Worm (Caenorhabditis elegans) whole organism, L3 larva: ENCODE data around the gene C02B8.6.

ENCODE experiments used
- ama-1 ChIP-seq: fragments of 150-350 bp; optimal IDR thresholded peaks from 2 replicates; lab custom pipeline; 2018
- ceh-28 ChIP-seq: fragments of 150-350 bp; optimal IDR thresholded peaks from 2 replicates; lab custom pipeline; 2014; ENCODE audit warnings: missing biosample characterization, missing genetic modification reagents, missing genetic modification characterization
- egl-27 ChIP-seq: sonication (generic microtip); optimal IDR thresholded peaks from 4 replicates; lab custom pipeline; 2017; ENCODE audit warnings: missing biosample characterization, missing genetic modification reagents, missing genetic modification characterization
- elt-2 ChIP-seq: sonication (generic microtip); optimal IDR thresholded peaks from 2 replicates; lab custom pipeline; 2016; ENCODE audit warnings: missing genetic modification reagents, mild to moderate bottlenecking, missing genetic modification characterization, missing compliant biosample characterization
- eor-1 ChIP-seq, 2 experiments: fragments of 150-350 bp; optimal IDR thresholded peaks; 2 replicates each; lab custom pipeline; 2014 to 2018; ENCODE audit warnings: missing biosample characterization in 2 of 2, missing genetic modification characterization in 2 of 2
- fkh-2 ChIP-seq: fragments of 150-350 bp; optimal IDR thresholded peaks from 2 replicates; lab custom pipeline; 2014; ENCODE audit warnings: missing biosample characterization, missing genetic modification reagents, missing genetic modification characterization
- hmg-11 ChIP-seq: sonication (generic microtip); optimal IDR thresholded peaks from 2 replicates; lab custom pipeline; 2016; ENCODE audit warnings: missing genetic modification characterization, missing compliant biosample characterization
- lin-15B ChIP-seq: fragments of 150-350 bp; optimal IDR thresholded peaks from 2 replicates; lab custom pipeline; 2014; ENCODE audit warnings: missing biosample characterization, missing genetic modification characterization
- lin-39 ChIP-seq: fragments of 150-350 bp; optimal IDR thresholded peaks from 2 replicates; lab custom pipeline; 2018; ENCODE audit warnings: missing biosample characterization, missing genetic modification reagents, missing genetic modification characterization
- lsy-12 ChIP-seq: sonication (generic microtip); optimal IDR thresholded peaks from 2 replicates; lab custom pipeline; 2016; ENCODE audit warnings: mild to moderate bottlenecking, missing genetic modification characterization, missing compliant biosample characterization
- mml-1 ChIP-seq: fragments of 150-350 bp; sonication (generic microtip); optimal IDR thresholded peaks from 3 replicates; lab custom pipeline; 2014; ENCODE audit warnings: missing biosample characterization, missing genetic modification characterization
- nfya-1 ChIP-seq: sonication (generic microtip); optimal IDR thresholded peaks from 2 replicates; lab custom pipeline; 2017; ENCODE audit warnings: missing genetic modification characterization, mild to moderate bottlenecking, missing compliant biosample characterization, antibody characterized with exemption, moderate library complexity; ENCODE audit not compliant: insufficient read depth
- nhr-23 ChIP-seq: fragments of 150-350 bp; optimal IDR thresholded peaks from 2 replicates; lab custom pipeline; 2014; ENCODE audit warnings: missing biosample characterization, missing genetic modification reagents, missing genetic modification characterization
- nhr-237 ChIP-seq: fragments of 150-350 bp; optimal IDR thresholded peaks from 2 replicates; lab custom pipeline; 2014; ENCODE audit warnings: missing biosample characterization, missing genetic modification characterization
- nhr-25 ChIP-seq: sonication (generic microtip); optimal IDR thresholded peaks from 2 replicates; lab custom pipeline; 2017; ENCODE audit warnings: missing biosample characterization, missing genetic modification characterization
- nhr-28 ChIP-seq: fragments of 150-350 bp; optimal IDR thresholded peaks from 2 replicates; lab custom pipeline; 2014; ENCODE audit warnings: missing biosample characterization, missing genetic modification characterization
- nhr-43 ChIP-seq: sonication (generic microtip); optimal IDR thresholded peaks from 2 replicates; lab custom pipeline; 2016; ENCODE audit warnings: mild to moderate bottlenecking, missing genetic modification characterization, missing compliant biosample characterization; ENCODE audit not compliant: poor library complexity, severe bottlenecking
- nhr-67 ChIP-seq: fragments of 150-350 bp; optimal IDR thresholded peaks from 2 replicates; lab custom pipeline; 2014; ENCODE audit warnings: missing biosample characterization, missing genetic modification characterization
- nhr-77 ChIP-seq: fragments of 150-350 bp; optimal IDR thresholded peaks from 2 replicates; lab custom pipeline; 2014; ENCODE audit warnings: missing biosample characterization, missing genetic modification characterization
- pha-4 ChIP-seq: fragments of 150-350 bp; optimal IDR thresholded peaks from 2 replicates; lab custom pipeline; 2014; ENCODE audit warnings: missing biosample characterization, missing genetic modification reagents, missing genetic modification characterization
- pqm-1 ChIP-seq: fragments of 150-350 bp; optimal IDR thresholded peaks from 2 replicates; lab custom pipeline; 2017; ENCODE audit warnings: missing biosample characterization, missing genetic modification characterization, inconsistent platforms
- sea-2 ChIP-seq: fragments of 150-350 bp; sonication (generic microtip); optimal IDR thresholded peaks from 4 replicates; lab custom pipeline; 2014; ENCODE audit warnings: missing biosample characterization, missing genetic modification reagents, missing genetic modification characterization
- snpc-4 ChIP-seq: fragments of 150-350 bp; optimal IDR thresholded peaks from 2 replicates; lab custom pipeline; 2014; ENCODE audit warnings: missing biosample characterization, missing genetic modification characterization
- zag-1 ChIP-seq: fragments of 150-350 bp; optimal IDR thresholded peaks from 2 replicates; lab custom pipeline; 2014; ENCODE audit warnings: missing biosample characterization, missing genetic modification characterization
- ztf-4 ChIP-seq: fragments of 150-350 bp; optimal IDR thresholded peaks from 2 replicates; lab custom pipeline; 2014; ENCODE audit warnings: missing biosample characterization, missing genetic modification characterization

The C02B8.6 gene

DNA sequence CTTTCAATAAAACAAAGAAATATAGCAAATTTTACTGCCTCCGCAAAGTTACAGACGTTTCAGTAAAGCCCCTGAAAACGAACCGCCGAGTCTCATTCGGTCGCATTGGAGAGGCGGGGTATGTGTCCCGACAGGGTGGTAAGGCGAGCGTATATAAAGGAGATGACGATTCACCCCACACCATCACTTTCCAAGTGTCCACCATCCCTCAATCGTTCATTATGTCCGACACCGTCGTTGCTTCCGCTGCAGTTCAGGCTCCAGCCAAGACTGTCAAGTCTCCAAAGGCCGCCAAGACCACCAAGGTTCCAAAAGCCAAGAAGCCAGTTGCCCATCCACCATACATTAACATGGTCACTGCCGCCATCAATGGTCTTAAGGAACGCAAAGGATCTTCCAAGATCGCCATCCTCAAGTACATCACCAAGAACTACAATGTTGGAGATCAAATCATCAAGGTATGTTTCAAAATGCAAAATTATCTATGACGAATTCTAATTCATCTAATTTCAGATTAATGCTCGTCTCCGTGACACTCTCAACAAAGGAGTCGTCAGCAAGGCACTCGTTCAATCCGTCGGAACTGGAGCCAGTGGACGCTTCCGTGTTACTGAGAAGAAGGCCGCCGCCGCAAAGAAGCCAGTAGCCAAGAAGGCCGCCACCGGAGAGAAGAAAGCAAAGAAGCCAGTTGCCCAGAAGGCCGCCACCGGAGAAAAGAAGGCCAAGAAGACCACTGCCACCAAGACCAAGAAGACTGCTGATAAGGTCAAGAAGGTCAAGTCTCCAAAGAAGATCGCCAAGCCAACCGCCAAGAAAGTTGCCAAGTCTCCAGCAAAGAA, 23.1 kb upstream of the C02B8.6 start, which contains the start of gene hil-3:
Gene hil-3 (plus strand): TSS at position 195 of the 839 bp plus-strand sequence.
- no peak for TF ChIP-seq snpc-4 (tag; lab: Kevin White, UChicago)
- TF ChIP-seq nhr-77 = no peak
- peak; percentile 56 for TF ChIP-seq lin-39 (tag; lab: Kevin White, UChicago)
- peak; percentile 14 for TF ChIP-seq ama-1 (lab: Kevin White, UChicago)
- TF ChIP-seq sea-2 (GFP tag; lab: Kevin White, UChicago) = peak; percentile 20
- peak; percentile 12 for TF ChIP-seq pha-4
- peak; percentile 34 for TF ChIP-seq nfya-1 (tag; lab: Kevin White, UChicago)
- TF ChIP-seq, all 47 proteins: peak for 5

DNA sequence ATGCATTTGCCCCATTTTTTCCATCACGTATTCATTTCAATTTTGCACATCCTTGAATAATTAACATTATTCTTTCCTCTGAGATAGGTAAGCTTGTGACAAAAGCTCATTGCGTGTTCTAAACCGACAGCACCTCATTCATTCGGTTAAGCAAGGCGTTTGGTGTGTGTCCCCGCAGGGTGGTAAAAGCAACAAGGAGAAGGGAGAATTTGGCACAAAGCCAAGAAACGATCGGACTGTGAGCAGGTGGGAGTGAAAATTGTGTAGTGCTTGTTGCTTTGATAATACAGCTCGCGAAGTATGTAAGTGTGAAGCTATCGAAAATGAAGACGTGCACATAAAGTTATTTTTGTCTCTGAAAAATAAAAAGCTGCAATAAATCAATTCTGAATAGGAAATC, 21.0 kb upstream of the C02B8.6 start:
- TF ChIP-seq pha-4 = peak; percentile 29
- peak; percentile 14 for TF ChIP-seq nfya-1 (tag; lab: Kevin White, UChicago)
- no peak for TF ChIP-seq ztf-4

- TF ChIP-seq elt-2 (peak; percentile 19), ama-1 (lab: Kevin White, UChicago) (no peak), pqm-1 (tag; lab: Kevin White, UChicago) (peak; percentile 20), nhr-43 (tag; lab: Kevin White, UChicago) (peak; percentile 40), mml-1 (tag; lab: Kevin White, UChicago) (no peak), fkh-2 (no peak), ceh-28 (tag; lab: Kevin White, UChicago) (no peak), nfya-1 (tag; lab: Kevin White, UChicago) (peak; percentile 38), lin-39 (tag; lab: Kevin White, UChicago) (no peak), nhr-67 (tag; lab: Kevin White, UChicago) (no peak), nhr-28 (no peak), hmg-11 (tag; lab: Kevin White, UChicago) (peak; percentile 55), pha-4 (peak; percentile 32), zag-1 (tag; lab: Kevin White, UChicago) (no peak), egl-27 (tag; lab: Kevin White, UChicago) (peak; percentile 21), nhr-25 (tag; lab: Kevin White, UChicago) (peak; percentile 61), lsy-12 (tag; lab: Kevin White, UChicago) (no peak), eor-1 (tag; optimal IDR thresholded peaks at IDR 0.05; lab: Kevin White, UChicago) (no peak)
These were observed 20.4 kb upstream of the C02B8.6 start for ce11 chrX:8156502-8156901.

- TF ChIP-seq nhr-43 (tag; lab: Kevin White, UChicago) = peak; percentile 51
- TF ChIP-seq nhr-237 = no peak
These were observed 19.8 kb upstream of the C02B8.6 start for ce11 chrX:8155969-8156368.

DNA sequence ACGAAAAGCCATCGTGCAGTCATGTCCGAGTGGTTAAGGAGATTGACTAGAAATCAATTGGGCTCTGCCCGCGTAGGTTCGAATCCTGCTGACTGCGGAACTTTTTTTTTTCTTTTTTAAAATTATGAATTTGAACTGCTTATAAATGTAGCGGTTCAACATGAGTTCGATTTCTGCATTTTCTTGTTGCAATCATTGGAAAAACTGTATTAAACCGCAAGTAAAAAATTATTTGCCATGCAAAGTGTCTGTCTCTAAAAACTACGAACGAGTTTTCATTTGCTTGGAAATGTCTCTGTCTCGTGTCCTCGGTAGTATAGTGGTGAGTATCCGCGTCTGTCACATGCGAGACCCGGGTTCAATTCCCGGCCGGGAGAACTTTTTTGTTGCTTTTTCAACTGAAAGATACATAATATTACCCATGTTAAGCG, 19.3 kb upstream of the C02B8.6 start:
- TF ChIP-seq lin-15B (tag; lab: Kevin White, UChicago) (peak; percentile 1), pha-4 (peak; percentile 49), nfya-1 (tag; lab: Kevin White, UChicago) (peak; percentile 32), lin-39 (tag; lab: Kevin White, UChicago) (peak; percentile 11), nhr-23 (tag; lab: Kevin White, UChicago) (peak; percentile 20), elt-2 (peak; percentile 12)
- TF ChIP-seq, all 47 proteins: peak for 6; not testable (repeated sequence) for 41

ce11 chrX:8154374-8154836, 18.3 kb upstream of the C02B8.6 start:
- TF ChIP-seq pqm-1 (tag; lab: Kevin White, UChicago) = peak; percentile 36
- TF ChIP-seq elt-2 = peak; percentile 32
- TF ChIP-seq nhr-43 (tag; lab: Kevin White, UChicago) = peak; percentile 11
- peak; percentile 1 for TF ChIP-seq ceh-28 (tag; lab: Kevin White, UChicago)
- peak; percentile 5 for TF ChIP-seq pha-4
- peak; percentile 35 for TF ChIP-seq hmg-11 (tag; lab: Kevin White, UChicago)
- TF ChIP-seq nfya-1 (tag; lab: Kevin White, UChicago) = peak; percentile 7
- TF ChIP-seq, all 47 proteins: peak for 7; not testable (repeated sequence) for 40
